Worm (Caenorhabditis elegans): ENCODE data around the gene ncx-5.
"Not testable (repeated sequence)": the region's sequence is repeated elsewhere in the genome, so short reads cannot be mapped to it uniquely, and the experiment has no call there.

DNA sequence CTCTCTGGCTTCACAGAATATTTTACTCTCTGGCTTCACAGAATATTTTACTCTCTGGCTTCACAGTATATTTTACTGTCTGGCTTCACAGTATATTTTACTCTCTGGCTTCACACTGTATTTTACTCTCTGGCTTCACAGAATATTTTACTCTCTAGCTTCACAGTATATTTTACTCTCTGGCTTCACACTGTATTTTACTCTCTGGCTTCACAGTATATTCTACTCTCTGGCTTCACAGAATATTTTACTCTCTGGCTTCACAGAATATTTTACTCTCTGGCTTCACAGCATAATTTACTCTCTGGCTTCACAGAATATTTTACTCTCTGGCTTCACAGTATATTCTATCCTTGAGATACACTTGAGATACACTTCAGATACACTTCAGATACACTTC, 39.5 kb downstream of the ncx-5 start:
- TF ChIP-seq dox-1 (GFP tag; IDR thresholded peaks at IDR 0.05); lin-54 (GFP tag; optimal IDR thresholded peaks at IDR 0.05): not testable (repeated sequence)

Measured in whole organism, young adult.